Fruit fly (Drosophila melanogaster): ENCODE measurements around the gene CG42460.

Gene CG42460

DNA sequence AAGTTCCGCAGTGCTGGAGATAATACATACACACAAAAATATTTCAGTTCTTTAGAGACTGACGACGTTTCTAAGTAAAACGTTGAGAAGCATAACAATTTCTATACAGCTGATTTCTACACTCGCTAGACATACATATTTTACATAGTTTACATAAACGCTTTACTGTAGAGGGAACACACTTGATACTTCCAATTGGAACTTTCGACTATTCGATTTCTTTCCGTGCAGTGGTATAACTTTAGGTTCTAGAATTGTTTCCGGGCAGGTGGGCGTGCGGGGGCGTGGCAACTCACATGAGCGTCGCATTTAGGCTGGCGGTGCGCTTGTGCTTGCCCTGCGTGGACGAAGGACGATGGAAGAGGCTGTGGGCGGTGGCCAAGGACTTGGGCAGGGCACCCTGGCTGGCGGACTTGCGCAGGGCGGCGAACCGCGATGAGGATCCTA is 15.8 kb downstream of the CG42460 start (continued):
- TF ChIP-seq Hsf (GFP tag; optimal IDR thresholded peaks at IDR 0.05) (peak; percentile 2), pros (GFP tag; optimal IDR thresholded peaks at IDR 0.05) (no peak), ems (GFP tag; optimal IDR thresholded peaks at IDR 0.05) (no peak), ewg (GFP tag; optimal IDR thresholded peaks at IDR 0.05) (no peak), sim (GFP tag; IDR thresholded peaks at IDR 0.05) (no peak), CG30431 (GFP tag; optimal IDR thresholded peaks at IDR 0.05) (no peak), chm (GFP tag; IDR thresholded peaks at IDR 0.05) (0 out of 2 replicates have a peak, but pooled peaks have one; percentile 22), stwl (tag; optimal IDR thresholded peaks at IDR 0.05) (no peak), CG8089 (GFP tag; optimal IDR thresholded peaks at IDR 0.05) (peak; percentile 10), CG7839 (tag; optimal IDR thresholded peaks at IDR 0.05) (peak; percentile 27), Fer1 (GFP tag; optimal IDR thresholded peaks at IDR 0.05) (no peak), rib (GFP tag; IDR thresholded peaks at IDR 0.05) (no peak), caup (GFP tag; optimal IDR thresholded peaks at IDR 0.05; ENCODE audit: severe bottlenecking) (peak; percentile 9), Drgx (GFP tag; IDR thresholded peaks at IDR 0.05) (0 out of 2 replicates have a peak, but pooled peaks have one; percentile 10), CG6175 (GFP tag; IDR thresholded peaks at IDR 0.05) (no peak), Hr51 (GFP tag; optimal IDR thresholded peaks at IDR 0.05) (peak in 1 of 2 experiments; percentile 3), Pdp1 (GFP tag; optimal IDR thresholded peaks at IDR 0.05) (peak in 1 of 2 experiments; percentile 8), kah (GFP tag; optimal IDR thresholded peaks at IDR 0.05) (no peak), insv (GFP tag; optimal IDR thresholded peaks at IDR 0.05) (peak; percentile 65 to 94), prd (optimal IDR thresholded peaks at IDR 0.05) (no peak), prd (GFP tag; IDR thresholded peaks at IDR 0.05) (no peak), Elba2 (GFP tag; optimal IDR thresholded peaks at IDR 0.05) (peak; percentile 62), CG1792 (GFP tag; optimal IDR thresholded peaks at IDR 0.05) (no peak), CG15073 (GFP tag; optimal IDR thresholded peaks at IDR 0.05) (no peak), Lhr (GFP tag; optimal IDR thresholded peaks at IDR 0.05) (no peak), slbo (GFP tag; IDR thresholded peaks at IDR 0.05) (peak; percentile 31; the same call in 1 of the 2 replicates), CG17361 (GFP tag; IDR thresholded peaks at IDR 0.05) (no peak)

DNA sequence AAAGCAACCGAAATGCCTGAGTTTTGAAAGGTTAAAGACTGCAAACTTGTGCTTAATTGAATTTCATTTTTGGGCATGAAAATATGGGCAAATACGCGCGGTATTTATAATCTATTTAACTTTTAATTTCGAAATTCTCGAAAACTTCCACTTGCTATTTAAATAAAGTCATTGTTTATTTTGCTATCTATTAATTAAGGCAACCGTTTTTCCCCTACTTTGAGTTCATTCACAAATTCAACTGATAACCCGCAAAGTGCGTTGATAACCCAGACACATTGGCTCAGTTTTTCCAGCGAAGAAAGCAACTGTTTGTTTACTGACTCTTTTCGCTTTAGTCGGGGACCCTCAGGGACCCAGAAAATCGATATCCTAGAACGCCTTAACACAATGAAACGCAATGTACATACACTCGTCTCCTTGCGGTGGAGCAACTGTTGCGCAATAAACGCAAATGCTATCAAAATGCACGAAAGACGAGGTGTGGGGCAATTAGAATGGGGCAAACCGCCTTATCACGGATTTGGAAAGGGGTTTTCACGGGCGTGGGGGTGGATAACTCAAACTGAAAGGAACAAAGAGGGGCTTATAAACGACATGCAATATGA is 16.4 kb downstream of the CG42460 start:
- no peak for TF ChIP-seq kni (GFP tag; optimal IDR thresholded peaks at IDR 0.05)
- peak; percentile 54 for TF ChIP-seq scrt (GFP tag; optimal IDR thresholded peaks at IDR 0.05)
- TF ChIP-seq CG3407 (GFP tag; optimal IDR thresholded peaks at IDR 0.05), result no peak
- no peak for TF ChIP-seq CG9215 (GFP tag; IDR thresholded peaks at IDR 0.05)
- no peak for TF ChIP-seq CG17802 (tag; optimal IDR thresholded peaks at IDR 0.05)
- no peak for TF ChIP-seq CG4617 (GFP tag; optimal IDR thresholded peaks at IDR 0.05; ENCODE audit: borderline replicate concordance)
- TF ChIP-seq CG4730 (GFP tag; IDR thresholded peaks at IDR 0.05), result no peak
- no peak for TF ChIP-seq CG7372 (GFP tag; IDR thresholded peaks at IDR 0.05)
- TF ChIP-seq mirr (GFP tag; optimal IDR thresholded peaks at IDR 0.05), result peak; percentile 8
- no peak for TF ChIP-seq CG2889 (GFP tag; IDR thresholded peaks at IDR 0.05)
- TF ChIP-seq pan (optimal IDR thresholded peaks at IDR 0.05), result no peak
- TF ChIP-seq pan (GFP tag; optimal IDR thresholded peaks at IDR 0.05 in 1 of 2, IDR thresholded peaks at IDR 0.05 in 1 of 2), result peak in 1 of 2 experiments; percentile 20
- TF ChIP-seq sug (tag; optimal IDR thresholded peaks at IDR 0.05), result peak; percentile 27
- no peak for TF ChIP-seq CG12299 (tag; optimal IDR thresholded peaks at IDR 0.05)
- no peak for TF ChIP-seq hth (optimal IDR thresholded peaks at IDR 0.05)
- TF ChIP-seq CG14710 (tag; optimal IDR thresholded peaks at IDR 0.05), result no peak
- no peak for TF ChIP-seq Chrac-16 (GFP tag; optimal IDR thresholded peaks at IDR 0.05)
- peak; percentile 69 for TF ChIP-seq exex (tag; optimal IDR thresholded peaks at IDR 0.05)
- TF ChIP-seq C15 (GFP tag; IDR thresholded peaks at IDR 0.05), result no peak
- no peak for TF ChIP-seq CG17829 (tag; optimal IDR thresholded peaks at IDR 0.05)
- TF ChIP-seq CG31365 (tag; optimal IDR thresholded peaks at IDR 0.05), result no peak
- TF ChIP-seq CG13296 (GFP tag; optimal IDR thresholded peaks at IDR 0.05), result no peak
- no peak for TF ChIP-seq Optix (GFP tag; IDR thresholded peaks at IDR 0.05)
- TF ChIP-seq CG11560 (tag; IDR thresholded peaks at IDR 0.05), result no peak
- no peak for TF ChIP-seq YL-1 (GFP tag; optimal IDR thresholded peaks at IDR 0.05)
